Worm (Caenorhabditis elegans) whole organism, L2 larva: Measurements from ENCODE around the gene E02C12.6.

Experiments used
- elt-1 ChIP-seq: fragments of 150-350 bp; optimal IDR thresholded peaks from 2 replicates; lab custom pipeline; 2014; ENCODE audit warnings: missing biosample characterization, missing genetic modification characterization
- fos-1 ChIP-seq: fragments of 150-350 bp; optimal IDR thresholded peaks from 2 replicates; lab custom pipeline; 2014; ENCODE audit warnings: missing biosample characterization, missing genetic modification characterization
- lin-13 ChIP-seq: fragments of 150-350 bp; optimal IDR thresholded peaks from 2 replicates; lab custom pipeline; 2014; ENCODE audit warnings: missing biosample characterization, missing genetic modification reagents, missing genetic modification characterization
- mab-5 ChIP-seq: fragments of 150-350 bp; optimal IDR thresholded peaks from 2 replicates; lab custom pipeline; 2014; ENCODE audit warnings: missing biosample characterization, missing genetic modification characterization
- mdl-1 ChIP-seq, 2 experiments: fragments of 150-350 bp in 1 of 2; sonication (generic microtip) in 1 of 2; optimal IDR thresholded peaks; 2 replicates each; lab custom pipeline; 2017; ENCODE audit warnings: missing biosample characterization in 2 of 2, missing genetic modification characterization in 2 of 2
- nhr-77 ChIP-seq: fragments of 150-350 bp; optimal IDR thresholded peaks from 2 replicates; lab custom pipeline; 2014; ENCODE audit warnings: missing biosample characterization, missing genetic modification characterization
- skn-1 ChIP-seq: sonication (generic microtip); optimal IDR thresholded peaks from 2 replicates; lab custom pipeline; 2017; ENCODE audit warnings: missing biosample characterization, missing genetic modification characterization
- snpc-4 ChIP-seq: fragments of 150-350 bp; optimal IDR thresholded peaks from 2 replicates; lab custom pipeline; 2014; ENCODE audit warnings: missing biosample characterization, missing genetic modification characterization
- unc-62 ChIP-seq: fragments of 150-350 bp; optimal IDR thresholded peaks from 2 replicates; lab custom pipeline; 2014; ENCODE audit warnings: missing biosample characterization, missing genetic modification reagents, missing genetic modification characterization

DNA sequence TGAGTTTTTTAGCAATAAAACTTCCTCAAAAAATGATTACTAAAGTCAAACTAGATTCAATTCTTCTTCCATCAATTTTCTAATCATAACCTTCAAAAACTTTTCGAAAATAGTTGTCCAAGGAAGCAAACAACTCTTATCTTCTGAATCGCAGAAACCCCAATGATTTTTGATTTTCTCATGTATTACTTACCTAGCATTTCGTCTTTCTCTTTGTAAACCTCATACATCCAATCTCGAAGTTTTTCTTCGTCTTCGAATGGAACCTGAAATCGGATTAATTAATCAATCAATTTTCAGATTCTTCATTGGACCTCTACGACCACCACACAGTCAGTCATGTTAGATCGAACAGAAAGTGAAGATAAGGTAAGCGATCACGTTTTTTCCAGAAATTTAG, 42.2 kb downstream of the E02C12.6 start, which contains the start of gene K07B1.4:
- TF ChIP-seq mab-5 (tag; lab: Kevin White, UChicago) (no peak), skn-1 (tag; lab: Kevin White, UChicago) (no peak), nhr-77 (tag; lab: Kevin White, UChicago) (no peak), lin-13 (GFP tag; lab: Kevin White, UChicago) (no peak), elt-1 (no peak), unc-62 (GFP tag; lab: Kevin White, UChicago) (no peak), mdl-1 (tag; optimal IDR thresholded peaks at IDR 0.05; lab: Kevin White, UChicago) (no peak), fos-1 (tag; lab: Kevin White, UChicago) (no peak), snpc-4 (no peak)
